Worm (Caenorhabditis elegans) whole organism, late embryonic: Measurements from ENCODE around the gene T28A8.6.

Experiments
- F13H6.1 ChIP-seq: sonication (generic microtip); optimal IDR thresholded peaks from 2 replicates; lab custom pipeline; 2016; ENCODE audit warnings: missing genetic modification characterization, missing compliant biosample characterization
- K02D7.2 ChIP-seq: sonication (generic microtip); optimal IDR thresholded peaks from 2 replicates; lab custom pipeline; 2017; ENCODE audit warnings: mild to moderate bottlenecking, missing genetic modification characterization, missing compliant biosample characterization
- K09A11.1 ChIP-seq: sonication (generic microtip); optimal IDR thresholded peaks from 2 replicates; lab custom pipeline; 2017; ENCODE audit warnings: antibody characterized with exemption, mild to moderate bottlenecking, missing genetic modification characterization, missing compliant biosample characterization; ENCODE audit not compliant: insufficient read depth
- T23F11.4 ChIP-seq: fragments of 200-800 bp; sonication (Bioruptor generic); optimal IDR thresholded peaks from 2 replicates; lab custom pipeline; 2018; ENCODE audit warnings: mild to moderate bottlenecking, missing genetic modification characterization, missing compliant biosample characterization
- Y22D7AL.16 ChIP-seq: sonication (generic microtip); optimal IDR thresholded peaks from 2 replicates; lab custom pipeline; 2016; ENCODE audit warnings: missing genetic modification characterization, missing compliant biosample characterization
- ama-1 ChIP-seq: fragments of 150-350 bp; optimal IDR thresholded peaks from 2 replicates; lab custom pipeline; 2014
- ceh-14 ChIP-seq: sonication (generic microtip); optimal IDR thresholded peaks from 2 replicates; lab custom pipeline; 2016; ENCODE audit warnings: missing genotype, missing genetic modification characterization, missing compliant biosample characterization
- ceh-18 ChIP-seq: sonication (generic microtip); optimal IDR thresholded peaks from 2 replicates; lab custom pipeline; 2016; ENCODE audit warnings: missing genetic modification characterization, missing compliant biosample characterization
- ceh-19 ChIP-seq: fragments of 200-800 bp; sonication (Bioruptor generic); optimal IDR thresholded peaks from 2 replicates; lab custom pipeline; 2018; ENCODE audit warnings: mild to moderate bottlenecking, missing genetic modification characterization, missing compliant biosample characterization
- ceh-2 ChIP-seq: sonication (generic microtip); optimal IDR thresholded peaks from 2 replicates; lab custom pipeline; 2016; ENCODE audit warnings: missing genotype, missing genetic modification characterization, missing compliant biosample characterization
- ceh-22 ChIP-seq: sonication (generic microtip); optimal IDR thresholded peaks from 2 replicates; lab custom pipeline; 2017; ENCODE audit warnings: missing biosample characterization, missing genetic modification characterization
- ceh-24 ChIP-seq: sonication (generic microtip); optimal IDR thresholded peaks from 2 replicates; lab custom pipeline; 2016; ENCODE audit warnings: mild to moderate bottlenecking, missing genetic modification characterization, missing compliant biosample characterization
- ceh-31 ChIP-seq: sonication (generic microtip); optimal IDR thresholded peaks from 2 replicates; lab custom pipeline; 2016; ENCODE audit warnings: missing genetic modification characterization, missing compliant biosample characterization
- ceh-45 ChIP-seq: fragments of 200-800 bp; sonication (Bioruptor generic); IDR thresholded peaks from 2 replicates; pipeline ENCODE4 v1.3.6; 2022; ENCODE audit warnings: missing genetic modification reagents, missing genetic modification characterization, missing compliant biosample characterization
- ceh-48 ChIP-seq: sonication (generic microtip); optimal IDR thresholded peaks from 2 replicates; lab custom pipeline; 2016; ENCODE audit warnings: missing genetic modification characterization, inconsistent platforms, missing compliant biosample characterization
- ceh-9 ChIP-seq: sonication (generic microtip); optimal IDR thresholded peaks from 2 replicates; lab custom pipeline; 2016; ENCODE audit warnings: mild to moderate bottlenecking, missing genetic modification characterization, inconsistent platforms, missing compliant biosample characterization
- che-1 ChIP-seq: sonication (generic microtip); optimal IDR thresholded peaks from 2 replicates; lab custom pipeline; 2016; ENCODE audit warnings: mild to moderate bottlenecking, missing genetic modification characterization, missing compliant biosample characterization
- dve-1 ChIP-seq: sonication (generic microtip); optimal IDR thresholded peaks from 2 replicates; lab custom pipeline; 2017; ENCODE audit warnings: antibody characterized with exemption, mild to moderate bottlenecking, missing genetic modification characterization, missing compliant biosample characterization
- elt-2 ChIP-seq: sonication (generic microtip); optimal IDR thresholded peaks from 2 replicates; lab custom pipeline; 2016; ENCODE audit warnings: missing genetic modification reagents, missing genetic modification characterization, missing compliant biosample characterization
- elt-4 ChIP-seq: sonication (generic microtip); optimal IDR thresholded peaks from 2 replicates; lab custom pipeline; 2016; ENCODE audit warnings: missing genetic modification characterization, missing compliant biosample characterization
- ets-4 ChIP-seq: sonication (generic microtip); optimal IDR thresholded peaks from 2 replicates; lab custom pipeline; 2016; ENCODE audit warnings: missing genetic modification characterization, missing compliant biosample characterization
- eyg-1 ChIP-seq: sonication (generic microtip); optimal IDR thresholded peaks from 2 replicates; lab custom pipeline; 2016; ENCODE audit warnings: missing genotype, missing genetic modification characterization, missing compliant biosample characterization
- fax-1 ChIP-seq: sonication (generic microtip); optimal IDR thresholded peaks from 2 replicates; lab custom pipeline; 2016; ENCODE audit warnings: missing genotype, missing genetic modification characterization, missing compliant biosample characterization
- fkh-6 ChIP-seq: sonication (generic microtip); optimal IDR thresholded peaks from 2 replicates; lab custom pipeline; 2016; ENCODE audit warnings: missing genetic modification characterization, missing compliant biosample characterization
- gmeb-2 ChIP-seq: sonication (generic microtip); optimal IDR thresholded peaks from 2 replicates; lab custom pipeline; 2016; ENCODE audit warnings: missing genetic modification characterization, inconsistent platforms, missing compliant biosample characterization
- hlh-13 ChIP-seq: fragments of 200-800 bp; sonication (Bioruptor generic); optimal IDR thresholded peaks from 2 replicates; lab custom pipeline; 2018; ENCODE audit warnings: mild to moderate bottlenecking, missing genetic modification characterization, missing compliant biosample characterization
- hlh-6 ChIP-seq: sonication (generic microtip); optimal IDR thresholded peaks from 2 replicates; lab custom pipeline; 2016; ENCODE audit warnings: missing genotype, missing genetic modification characterization, missing compliant biosample characterization
- hlh-8 ChIP-seq: sonication (generic microtip); optimal IDR thresholded peaks from 2 replicates; lab custom pipeline; 2016; ENCODE audit warnings: missing genotype, missing genetic modification characterization, missing compliant biosample characterization
- madf-2 ChIP-seq: sonication (generic microtip); optimal IDR thresholded peaks from 2 replicates; lab custom pipeline; 2017; ENCODE audit warnings: missing genetic modification characterization, missing compliant biosample characterization
- mec-3 ChIP-seq: sonication (generic microtip); optimal IDR thresholded peaks from 2 replicates; lab custom pipeline; 2016; ENCODE audit warnings: borderline replicate concordance, missing genetic modification characterization, missing compliant biosample characterization
- nhr-232 ChIP-seq: sonication (generic microtip); optimal IDR thresholded peaks from 2 replicates; lab custom pipeline; 2016; ENCODE audit warnings: missing genetic modification characterization, missing compliant biosample characterization
- odd-2 ChIP-seq: sonication (generic microtip); optimal IDR thresholded peaks from 2 replicates; lab custom pipeline; 2017; ENCODE audit warnings: antibody characterized with exemption, mild to moderate bottlenecking, missing genetic modification characterization, missing compliant biosample characterization
- pat-9 ChIP-seq: fragments of 200-800 bp; sonication (Bioruptor generic); optimal IDR thresholded peaks from 2 replicates; lab custom pipeline; 2018; ENCODE audit warnings: mild to moderate bottlenecking, missing genetic modification characterization, moderate library complexity, missing compliant biosample characterization
- pax-1 ChIP-seq: fragments of 150-350 bp; optimal IDR thresholded peaks from 2 replicates; lab custom pipeline; 2014; ENCODE audit warnings: missing biosample characterization, missing genetic modification characterization
- pha-2 ChIP-seq: sonication (generic microtip); optimal IDR thresholded peaks from 2 replicates; lab custom pipeline; 2017; ENCODE audit warnings: mild to moderate bottlenecking, missing genetic modification characterization, missing compliant biosample characterization
- pha-4 ChIP-seq: fragments of 150-350 bp; optimal IDR thresholded peaks from 2 replicates; lab custom pipeline; 2018; ENCODE audit warnings: missing biosample characterization, missing genetic modification reagents, missing genetic modification characterization
- pqm-1 ChIP-seq: sonication (generic microtip); optimal IDR thresholded peaks from 2 replicates; lab custom pipeline; 2016; ENCODE audit warnings: missing genetic modification characterization, missing compliant biosample characterization
- pros-1 ChIP-seq: fragments of 150-350 bp; optimal IDR thresholded peaks from 2 replicates; lab custom pipeline; 2014; ENCODE audit warnings: missing biosample characterization, missing genetic modification reagents, missing genetic modification characterization
- ref-2 ChIP-seq: sonication (generic microtip); optimal IDR thresholded peaks from 2 replicates; lab custom pipeline; 2016; ENCODE audit warnings: missing genetic modification characterization, missing compliant biosample characterization
- rnt-1 ChIP-seq: sonication (generic microtip); optimal IDR thresholded peaks from 2 replicates; lab custom pipeline; 2016; ENCODE audit warnings: missing genetic modification characterization, missing compliant biosample characterization
- sdc-2 ChIP-seq: sonication (generic microtip); optimal IDR thresholded peaks from 2 replicates; lab custom pipeline; 2016; ENCODE audit warnings: missing genotype, missing genetic modification characterization, missing compliant biosample characterization
- sox-2 ChIP-seq: fragments of 200-800 bp; sonication (Bioruptor generic); IDR thresholded peaks from 2 replicates; pipeline ENCODE4 v1.3.6; 2022; ENCODE audit warnings: missing genetic modification reagents, missing genetic modification characterization, missing compliant biosample characterization
- syd-9 ChIP-seq: sonication (generic microtip); optimal IDR thresholded peaks from 2 replicates; lab custom pipeline; 2016; ENCODE audit warnings: mild to moderate bottlenecking, missing genetic modification characterization, moderate library complexity, missing compliant biosample characterization
- ttx-3 ChIP-seq: sonication (generic microtip); optimal IDR thresholded peaks from 2 replicates; lab custom pipeline; 2016; ENCODE audit warnings: missing genetic modification reagents, missing genetic modification characterization, missing compliant biosample characterization
- unc-55 ChIP-seq: sonication (generic microtip); optimal IDR thresholded peaks from 2 replicates; lab custom pipeline; 2017; ENCODE audit warnings: missing biosample characterization, missing genetic modification reagents, missing genetic modification characterization
- zip-5 ChIP-seq: sonication (generic microtip); optimal IDR thresholded peaks from 2 replicates; lab custom pipeline; 2016; ENCODE audit warnings: missing genetic modification characterization, missing compliant biosample characterization

T28A8.6 gene

DNA sequence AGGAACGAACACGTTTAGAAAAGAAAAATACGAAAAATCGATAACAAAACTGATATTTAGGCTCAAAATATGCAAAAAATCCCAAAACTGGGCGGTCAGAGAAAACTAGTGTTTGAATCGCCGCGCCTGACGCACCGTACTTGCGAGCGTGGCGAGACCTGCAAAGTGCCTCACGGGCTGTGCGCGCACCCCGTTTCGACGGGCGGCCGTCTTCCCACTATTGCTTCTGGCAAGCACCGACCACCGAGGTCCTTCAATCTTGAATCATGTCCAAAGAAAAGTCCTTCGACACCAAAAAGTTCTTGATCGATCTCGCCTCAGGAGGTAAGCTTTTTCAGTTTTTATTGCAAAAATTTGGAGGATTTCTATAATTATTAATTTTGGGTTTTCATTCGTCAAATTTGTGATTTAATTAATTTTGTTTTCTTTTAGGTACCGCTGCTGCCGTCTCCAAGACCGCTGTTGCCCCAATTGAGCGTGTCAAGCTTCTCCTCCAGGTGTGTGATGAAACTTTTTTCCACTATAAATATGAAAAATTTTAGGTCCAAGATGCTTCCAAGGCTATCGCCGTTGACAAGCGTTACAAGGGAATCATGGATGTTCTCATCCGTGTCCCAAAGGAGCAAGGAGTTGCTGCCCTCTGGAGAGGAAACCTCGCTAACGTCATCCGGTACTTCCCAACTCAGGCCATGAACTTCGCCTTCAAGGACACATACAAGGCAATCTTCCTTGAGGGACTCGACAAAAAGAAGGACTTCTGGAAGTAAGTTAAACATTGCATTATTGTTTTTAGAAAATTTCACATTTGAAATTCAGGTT, 35.8 kb upstream of the T28A8.6 start, which contains the start of gene ant-1.1 (continued):
- TF ChIP-seq ttx-3 (tag; lab: Kevin White, UChicago) (no peak), fkh-6 (tag; lab: Kevin White, UChicago) (no peak), Y22D7AL.16 (tag; lab: Kevin White, UChicago) (peak; percentile 40), ceh-24 (tag; lab: Kevin White, UChicago) (peak; percentile 26), che-1 (tag; lab: Kevin White, UChicago) (peak; percentile 33), ceh-48 (peak; percentile 29), ceh-31 (tag; lab: Kevin White, UChicago) (peak; percentile 83), elt-4 (tag; lab: Kevin White, UChicago) (no peak), hlh-13 (no peak), pha-4 (no peak), ceh-2 (peak; percentile 38), sdc-2 (no peak), ceh-22 (no peak), syd-9 (tag; lab: Kevin White, UChicago) (no peak), fax-1 (peak; percentile 12), dve-1 (tag; lab: Kevin White, UChicago) (peak; percentile 45), hlh-8 (no peak), unc-55 (GFP tag; lab: Kevin White, UChicago) (peak; percentile 65), elt-2 (peak; percentile 53), mec-3 (tag; lab: Kevin White, UChicago) (no peak), ceh-9 (tag; lab: Kevin White, UChicago) (no peak), rnt-1 (tag; lab: Kevin White, UChicago) (peak; percentile 59), ref-2 (no peak), gmeb-2 (tag; lab: Kevin White, UChicago) (peak; percentile 49), pax-1 (tag; lab: Kevin White, UChicago) (peak; percentile 68), K09A11.1 (tag; lab: Kevin White, UChicago) (no peak), pros-1 (peak; percentile 50), odd-2 (no peak), ceh-45 (GFP tag; lab: Robert Waterston, UW) (no peak)
- TF ChIP-seq, all 69 proteins: peak for 30

ce11 chrIII:13464493-13465362, 34.3 kb upstream of the T28A8.6 start, which contains the start of gene kel-3:
TSS of gene kel-3 (plus strand) at chrIII:13464820.
- TF ChIP-seq elt-2 (peak; percentile 63), ama-1 (lab: Kevin White, UChicago) (peak; percentile 85), unc-55 (GFP tag; lab: Kevin White, UChicago) (peak; percentile 49), pha-2 (tag; lab: Kevin White, UChicago) (no peak), ceh-18 (peak; percentile 34), pat-9 (tag; lab: Kevin White, UChicago) (no peak), K02D7.2 (tag; lab: Kevin White, UChicago) (no peak), pqm-1 (tag; lab: Kevin White, UChicago) (peak; percentile 8)

- TF ChIP-seq ceh-14 (tag; lab: Kevin White, UChicago) (no peak), pax-1 (tag; lab: Kevin White, UChicago) (peak; percentile 70), nhr-232 (tag; lab: Kevin White, UChicago) (no peak), ama-1 (lab: Kevin White, UChicago) (no peak), odd-2 (no peak), F13H6.1 (no peak), Y22D7AL.16 (tag; lab: Kevin White, UChicago) (no peak), pros-1 (no peak), eyg-1 (tag; lab: Kevin White, UChicago) (no peak), ceh-48 (peak; percentile 69), sdc-2 (no peak), madf-2 (tag; lab: Kevin White, UChicago) (no peak), ets-4 (tag; lab: Kevin White, UChicago) (no peak), hlh-6 (tag; lab: Kevin White, UChicago) (no peak), zip-5 (no peak), T23F11.4 (GFP tag; lab: Kevin White, UChicago) (no peak), sox-2 (no peak), fax-1 (no peak), elt-4 (tag; lab: Kevin White, UChicago) (no peak), ceh-19 (GFP tag; lab: Kevin White, UChicago) (no peak)
Measured at ce11 chrIII:13465918-13466592, 32.9 kb upstream of the T28A8.6 start, which contains the start of gene cdk-5. TSS of gene cdk-5 (minus strand) at chrIII:13466342.
